Worm (Caenorhabditis elegans): ENCODE results near the gene lsm-3.

DNA sequence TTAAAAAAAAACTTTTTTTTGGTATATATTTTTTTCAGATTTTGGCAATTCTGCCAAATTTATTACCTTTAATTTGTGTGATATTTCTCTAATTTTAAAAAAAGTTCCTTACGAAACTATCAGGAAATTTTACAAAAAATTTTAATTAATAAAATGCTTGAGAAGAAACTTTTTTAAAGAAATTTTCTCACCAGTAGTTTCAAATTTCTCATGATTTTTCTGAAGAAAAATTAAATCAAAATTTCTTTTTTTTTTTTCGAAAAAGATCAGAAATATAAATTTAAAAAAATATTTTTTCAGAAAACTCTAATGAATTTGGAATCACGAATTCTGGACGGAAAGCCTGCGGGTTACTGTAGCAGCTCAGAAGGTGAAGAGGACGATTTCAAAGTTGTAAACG is 9.3 kb upstream of the lsm-3 start, which contains the start of gene mau-8:
- TF ChIP-seq efl-1 (GFP tag; optimal IDR thresholded peaks at IDR 0.05) (no peak), die-1 (tag; optimal IDR thresholded peaks at IDR 0.05) (no peak), xnd-1 (tag; optimal IDR thresholded peaks at IDR 0.05) (no peak), aptf-3 (GFP tag; IDR thresholded peaks at IDR 0.05) (no peak), ama-1 (optimal IDR thresholded peaks at IDR 0.05) (no peak), ama-1 (GFP tag; optimal IDR thresholded peaks at IDR 0.05) (no peak), F23B12.7 (tag; optimal IDR thresholded peaks at IDR 0.05; ENCODE audit: insufficient read depth) (no peak), somi-1 (GFP tag; optimal IDR thresholded peaks at IDR 0.05) (no peak), chd-7 (tag; optimal IDR thresholded peaks at IDR 0.05) (no peak), pbrm-1 (GFP tag; IDR thresholded peaks at IDR 0.05) (no peak), nhr-27 (tag; optimal IDR thresholded peaks at IDR 0.05) (no peak), snpc-4 (GFP tag; optimal IDR thresholded peaks at IDR 0.05) (no peak), snpc-4 (tag; optimal IDR thresholded peaks at IDR 0.05) (no peak), F55B11.4 (tag; optimal IDR thresholded peaks at IDR 0.05; ENCODE audit: borderline replicate concordance, insufficient read depth) (no peak), cebp-2 (GFP tag; IDR thresholded peaks at IDR 0.05) (no peak)
